Fruit fly (Drosophila melanogaster) Kc167 (cell line): Measurements from ENCODE around the gene Dtd.

Experiments used
- Myc ChIP-seq: fragments of >200 bp; optimal IDR thresholded peaks from 2 replicates; lab custom pipeline; 2017; ENCODE audit warnings: missing external identifiers
- insv ChIP-seq: fragments of >200 bp; optimal IDR thresholded peaks from 3 replicates; lab custom pipeline; 2018; ENCODE audit warnings: missing external identifiers
- psq ChIP-seq: fragments of >200 bp; optimal IDR thresholded peaks from 2 replicates; lab custom pipeline; 2017; ENCODE audit warnings: missing external identifiers
- ttk ChIP-seq: sonication (Bioruptor generic); optimal IDR thresholded peaks from 2 replicates; lab custom pipeline; 2017; ENCODE audit warnings: missing external identifiers

DNA sequence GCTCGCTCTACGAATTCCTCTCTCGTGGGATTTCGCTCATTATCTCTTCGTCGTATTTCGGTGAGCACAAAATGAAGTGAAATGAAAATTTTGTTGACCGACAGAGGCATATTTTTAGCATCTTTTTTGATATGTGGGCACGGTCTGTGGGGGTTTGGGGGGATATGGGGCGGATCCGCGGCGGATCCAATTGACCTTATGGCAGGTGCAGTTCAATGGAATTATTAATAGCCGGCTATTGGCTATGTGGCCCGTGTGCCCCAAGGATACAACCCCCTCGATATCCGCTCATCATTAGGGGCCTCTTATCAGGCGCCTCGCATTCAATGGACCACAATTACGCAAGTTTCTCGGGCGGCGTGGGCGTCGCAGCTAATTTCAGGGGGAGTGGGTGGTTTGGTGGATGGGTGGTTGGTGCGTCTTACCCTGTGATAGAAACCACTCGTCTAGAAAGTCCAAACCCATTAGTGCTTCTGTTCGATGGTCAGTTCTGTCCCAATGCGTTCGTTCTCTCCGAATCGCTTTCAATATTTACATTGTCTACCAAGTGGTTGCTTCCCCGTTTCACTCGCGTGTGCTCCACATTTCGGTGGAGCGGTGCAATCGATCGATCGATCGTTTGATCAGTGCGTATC, 21.5 kb downstream of the Dtd start, which contains the start of gene sals:
- TF ChIP-seq ttk (lab: Kevin White, UChicago) (no peak), insv (lab: Kevin White, UChicago) (no peak), psq (lab: Kevin White, UChicago) (no peak), Myc (no peak)
